Worm (Caenorhabditis elegans) whole organism, L4 larva: ENCODE data around the gene gana-1.
A peak's percentile ranks its signal among the peaks of the same experiment; 100 is the strongest.

Experiments used
- F37D6.2 ChIP-seq: sonication (generic microtip); optimal IDR thresholded peaks from 2 replicates; lab custom pipeline; 2016; ENCODE audit warnings: mild to moderate bottlenecking, missing genetic modification characterization, missing compliant biosample characterization
- F44E2.7 ChIP-seq: fragments of 200-800 bp; sonication (Bioruptor generic); IDR thresholded peaks from 2 replicates; pipeline ENCODE4 v2.1.2; 2022; ENCODE audit warnings: missing genetic modification characterization, missing compliant biosample characterization
- F49E8.2 ChIP-seq: sonication (generic microtip); optimal IDR thresholded peaks from 2 replicates; lab custom pipeline; 2016; ENCODE audit warnings: missing compliant biosample characterization, mild to moderate bottlenecking, missing genetic modification characterization, borderline replicate concordance
- Y105C5A.15 ChIP-seq: fragments of 200-800 bp; sonication (Bioruptor generic); IDR thresholded peaks from 2 replicates; pipeline ENCODE4 v1.3.6; 2022; ENCODE audit warnings: missing genetic modification characterization, missing compliant biosample characterization
- Y5F2A.4 ChIP-seq: fragments of 200-800 bp; sonication (Bioruptor generic); optimal IDR thresholded peaks from 2 replicates; lab custom pipeline; 2018; ENCODE audit warnings: mild to moderate bottlenecking, missing genetic modification characterization, missing compliant biosample characterization
- aly-2 ChIP-seq: sonication (generic microtip); optimal IDR thresholded peaks from 2 replicates; lab custom pipeline; 2018; ENCODE audit warnings: missing biosample characterization, missing genetic modification characterization
- ama-1 ChIP-seq: fragments of 150-350 bp; optimal IDR thresholded peaks from 2 replicates; lab custom pipeline; 2014; ENCODE audit warnings: inconsistent platforms, mixed read lengths
- attf-4 ChIP-seq: sonication (generic microtip); optimal IDR thresholded peaks from 3 replicates; lab custom pipeline; 2017; ENCODE audit warnings: missing biosample characterization, missing genetic modification characterization
- ceh-32 ChIP-seq: sonication (generic microtip); optimal IDR thresholded peaks from 2 replicates; lab custom pipeline; 2016; ENCODE audit warnings: mild to moderate bottlenecking, missing genetic modification characterization, missing compliant biosample characterization; ENCODE audit not compliant: poor library complexity
- daf-16 ChIP-seq, 3 experiments: sonication (generic microtip); optimal IDR thresholded peaks; 2 replicates each; lab custom pipeline; 2016 to 2017; ENCODE audit warnings: missing genetic modification characterization in 3 of 3, missing genetic modification reagents in 3 of 3, mild to moderate bottlenecking in 2 of 3, missing compliant biosample characterization in 2 of 3, missing biosample characterization in 1 of 3, moderate library complexity in 1 of 3
- dmd-6 ChIP-seq: fragments of 200-800 bp; sonication (Bioruptor generic); IDR thresholded peaks from 2 replicates; pipeline ENCODE4 v1.3.6; 2022; ENCODE audit warnings: missing genetic modification reagents, missing genetic modification characterization, missing compliant biosample characterization
- dmd-8 ChIP-seq: fragments of 200-800 bp; sonication (Bioruptor generic); IDR thresholded peaks from 2 replicates; pipeline ENCODE4 v1.3.6; 2022; ENCODE audit warnings: missing genetic modification characterization, missing compliant biosample characterization
- dve-1 ChIP-seq: sonication (generic microtip); optimal IDR thresholded peaks from 2 replicates; lab custom pipeline; 2017; ENCODE audit warnings: antibody characterized with exemption, mild to moderate bottlenecking, missing genetic modification characterization, missing compliant biosample characterization; ENCODE audit not compliant: insufficient read depth
- egl-43 ChIP-seq: fragments of 200-800 bp; sonication (Bioruptor generic); IDR thresholded peaks from 2 replicates; pipeline ENCODE4 v1.3.6; 2022; ENCODE audit warnings: missing genetic modification reagents, missing genetic modification characterization, missing compliant biosample characterization
- fos-1 ChIP-seq: fragments of 150-350 bp; optimal IDR thresholded peaks from 2 replicates; lab custom pipeline; 2014; ENCODE audit warnings: missing biosample characterization, missing genetic modification characterization
- gei-8 ChIP-seq: fragments of 200-800 bp; sonication (Bioruptor generic); optimal IDR thresholded peaks from 2 replicates; lab custom pipeline; 2018; ENCODE audit warnings: mild to moderate bottlenecking, missing genetic modification characterization, missing compliant biosample characterization
- hlh-30 ChIP-seq: sonication (generic microtip); optimal IDR thresholded peaks from 2 replicates; lab custom pipeline; 2017; ENCODE audit warnings: antibody characterized with exemption, mild to moderate bottlenecking, missing genetic modification characterization, missing compliant biosample characterization; ENCODE audit not compliant: insufficient read depth
- lim-7 ChIP-seq: fragments of 200-800 bp; sonication (Bioruptor generic); IDR thresholded peaks from 2 replicates; pipeline ENCODE4 v1.3.6; 2022; ENCODE audit warnings: missing genetic modification characterization, missing compliant biosample characterization
- lsy-2 ChIP-seq, 2 experiments: fragments of 150-350 bp in 1 of 2; sonication (generic microtip) in 1 of 2; optimal IDR thresholded peaks; 2 replicates each; lab custom pipeline; 2014 to 2017; ENCODE audit warnings: missing biosample characterization in 2 of 2, missing genetic modification characterization in 2 of 2
- nhr-10 ChIP-seq: fragments of 150-350 bp; optimal IDR thresholded peaks from 2 replicates; lab custom pipeline; 2014; ENCODE audit warnings: missing biosample characterization, missing genetic modification characterization
- nhr-25 ChIP-seq: sonication (generic microtip); optimal IDR thresholded peaks from 2 replicates; lab custom pipeline; 2017; ENCODE audit warnings: missing genetic modification characterization, mild to moderate bottlenecking, missing compliant biosample characterization, antibody characterized with exemption, moderate library complexity, borderline replicate concordance; ENCODE audit not compliant: insufficient read depth
- nhr-28 ChIP-seq: fragments of 150-350 bp; optimal IDR thresholded peaks from 2 replicates; lab custom pipeline; 2014; ENCODE audit warnings: missing biosample characterization, missing genetic modification characterization
- nhr-77 ChIP-seq: fragments of 150-350 bp; optimal IDR thresholded peaks from 2 replicates; lab custom pipeline; 2014; ENCODE audit warnings: missing biosample characterization, missing genetic modification characterization
- php-3 ChIP-seq: fragments of 200-800 bp; sonication (Bioruptor generic); IDR thresholded peaks from 2 replicates; pipeline ENCODE4 v1.3.6; 2022; ENCODE audit warnings: missing genetic modification reagents, missing genetic modification characterization, missing compliant biosample characterization
- pqm-1 ChIP-seq: sonication (generic microtip); optimal IDR thresholded peaks from 2 replicates; lab custom pipeline; 2017; ENCODE audit warnings: missing biosample characterization, missing genetic modification characterization
- snpc-4 ChIP-seq: fragments of 150-350 bp; optimal IDR thresholded peaks from 2 replicates; lab custom pipeline; 2014; ENCODE audit warnings: missing biosample characterization, missing genetic modification characterization
- zip-11 ChIP-seq: fragments of 200-800 bp; sonication (Bioruptor generic); IDR thresholded peaks from 2 replicates; pipeline ENCODE4 v1.3.6; 2022; ENCODE audit warnings: missing genetic modification characterization, missing compliant biosample characterization
- zip-2 ChIP-seq: fragments of 150-350 bp; optimal IDR thresholded peaks from 2 replicates; lab custom pipeline; 2014; ENCODE audit warnings: missing biosample characterization, missing genetic modification characterization
- ztf-11 ChIP-seq: fragments of 150-350 bp; optimal IDR thresholded peaks from 2 replicates; lab custom pipeline; 2014; ENCODE audit warnings: missing biosample characterization, missing genetic modification characterization

gana-1 gene

ce11 chrV:12074886-12075285, 12.1 kb upstream of the gana-1 start, which contains the start of gene R07B7.6:
Gene R07B7.6 (minus strand): TSS chrV:12074986.
- TF ChIP-seq ztf-11 (tag; lab: Kevin White, UChicago) (no peak), egl-43 (GFP tag; lab: Robert Waterston, UW) (no peak), ama-1 (lab: Kevin White, UChicago) (no peak), F37D6.2 (tag; lab: Kevin White, UChicago) (no peak), F49E8.2 (no peak), lim-7 (GFP tag; lab: Robert Waterston, UW) (no peak)
- TF ChIP-seq, all 104 proteins: peak for 0

DNA sequence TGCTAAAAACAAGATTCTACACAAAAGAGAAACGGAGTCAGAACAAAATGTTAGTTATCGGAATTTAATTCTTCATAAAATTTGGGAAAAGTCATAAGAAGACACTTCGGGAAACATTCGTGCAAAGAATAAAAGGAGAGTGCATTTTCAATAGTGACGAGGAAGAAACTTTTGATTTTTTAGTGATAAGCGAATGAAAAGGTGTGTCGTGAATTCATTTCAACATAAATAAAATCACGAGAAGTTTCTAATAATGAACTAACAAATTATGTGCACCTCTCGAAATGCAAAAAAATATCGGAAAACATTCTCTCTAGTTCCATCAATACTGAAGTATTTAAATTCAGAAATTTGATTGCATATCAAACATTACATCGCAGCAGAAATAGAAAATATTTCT, 11.1 kb upstream of the gana-1 start:
- peak; percentile 60 for TF ChIP-seq pqm-1 (tag; lab: Kevin White, UChicago)
- no peak for TF ChIP-seq nhr-25 (tag; lab: Kevin White, UChicago)
- TF ChIP-seq nhr-77: peak; percentile 41
- TF ChIP-seq nhr-28 (tag; lab: Kevin White, UChicago): peak; percentile 67
- TF ChIP-seq daf-16 (GFP tag; optimal IDR thresholded peaks at IDR 0.05; lab: Kevin White, UChicago): no peak
- peak; percentile 73 for TF ChIP-seq daf-16 (tag; optimal IDR thresholded peaks at IDR 0.05; lab: Kevin White, UChicago)
- peak; percentile 26 for TF ChIP-seq dve-1 (tag; lab: Kevin White, UChicago)
- TF ChIP-seq dmd-6 (GFP tag; lab: Robert Waterston, UW): peak; percentile 51
- no peak for TF ChIP-seq aly-2 (tag; lab: Kevin White, UChicago)

DNA sequence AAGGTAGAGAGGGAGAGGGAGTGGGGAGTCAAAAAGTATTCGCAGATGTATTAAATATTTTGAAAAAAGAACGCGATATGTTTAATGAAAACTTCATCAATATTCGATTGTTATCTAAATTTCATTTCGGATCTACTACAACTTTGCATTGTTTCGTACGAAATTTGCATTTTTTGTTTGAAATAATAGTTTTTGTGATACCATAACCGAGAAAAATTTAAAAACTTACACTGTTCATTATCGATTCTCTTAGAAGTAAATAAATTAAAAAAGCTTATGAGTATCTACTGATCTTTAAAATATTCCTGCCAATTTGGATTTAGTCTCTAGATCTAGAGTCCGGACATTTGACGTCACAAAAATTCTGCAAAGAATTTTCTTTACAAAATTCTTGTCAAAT, 6.8 kb upstream of the gana-1 start, which contains the start of gene R07B7.9:
R07B7.9 (minus strand) TSS at position 101 of the 400 bp plus-strand sequence.
- no peak for TF ChIP-seq zip-11 (GFP tag; lab: Robert Waterston, UW)
- TF ChIP-seq, all 104 proteins: peak for 0

- TF ChIP-seq attf-4 (tag; lab: Kevin White, UChicago) (no peak), aly-2 (tag; lab: Kevin White, UChicago) (no peak), Y105C5A.15 (GFP tag; lab: Robert Waterston, UW) (no peak), dmd-8 (GFP tag; lab: Robert Waterston, UW) (no peak), hlh-30 (no peak), nhr-10 (tag; lab: Kevin White, UChicago) (no peak), gei-8 (GFP tag; lab: Kevin White, UChicago) (no peak), dve-1 (tag; lab: Kevin White, UChicago) (peak; percentile 14), fos-1 (no peak), Y5F2A.4 (GFP tag; lab: Kevin White, UChicago) (no peak), snpc-4 (no peak), zip-2 (tag; lab: Kevin White, UChicago) (no peak), ceh-32 (tag; lab: Kevin White, UChicago) (no peak), nhr-28 (tag; lab: Kevin White, UChicago) (peak; percentile 18), F37D6.2 (tag; lab: Kevin White, UChicago) (no peak), lsy-2 (tag; optimal IDR thresholded peaks at IDR 0.05; lab: Kevin White, UChicago) (no peak), php-3 (GFP tag; lab: Robert Waterston, UW) (no peak)
Observed at ce11 chrV:12082932-12083331, 4.1 kb upstream of the gana-1 start, which contains the start of gene R07B7.10. Gene R07B7.10 (plus strand): TSS chrV:12083216.

ce11 chrV:12084216-12084615, 2.8 kb upstream of the gana-1 start, which contains the start of gene R07B7.8:
Gene R07B7.8 (minus strand): TSS chrV:12084316.
- TF ChIP-seq F44E2.7 (GFP tag; lab: Robert Waterston, UW): no peak
- peak; percentile 25; the same call in 1 of the 2 replicates for TF ChIP-seq dmd-6 (GFP tag; lab: Robert Waterston, UW)
- TF ChIP-seq, all 104 proteins: peak for 1
